Worm (Caenorhabditis elegans): ENCODE results near the gene nas-18.

nas-18 gene

DNA sequence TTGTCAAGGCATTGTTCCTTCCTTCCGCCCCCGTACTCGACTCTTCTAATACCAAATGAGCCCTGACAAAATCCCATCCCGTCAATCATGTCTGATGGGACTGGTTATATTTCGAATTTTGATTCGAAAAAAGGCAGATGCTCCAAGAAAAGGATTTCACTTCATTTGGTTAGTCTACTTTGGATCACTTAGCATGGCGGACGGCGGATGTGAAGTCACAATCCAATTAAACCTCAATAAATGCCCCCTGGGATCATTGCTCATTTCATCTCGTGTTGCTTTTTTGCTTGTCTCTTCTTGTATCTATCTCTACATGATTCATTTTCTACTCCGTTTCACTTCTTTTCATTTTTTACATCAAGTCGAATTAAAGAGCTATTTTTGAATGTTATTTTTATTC lies 16.9 kb upstream of the nas-18 start:
- TF ChIP-seq fos-1 (tag; optimal IDR thresholded peaks at IDR 0.05) (no peak), lin-39 (tag; optimal IDR thresholded peaks at IDR 0.05) (peak; percentile 38)

DNA sequence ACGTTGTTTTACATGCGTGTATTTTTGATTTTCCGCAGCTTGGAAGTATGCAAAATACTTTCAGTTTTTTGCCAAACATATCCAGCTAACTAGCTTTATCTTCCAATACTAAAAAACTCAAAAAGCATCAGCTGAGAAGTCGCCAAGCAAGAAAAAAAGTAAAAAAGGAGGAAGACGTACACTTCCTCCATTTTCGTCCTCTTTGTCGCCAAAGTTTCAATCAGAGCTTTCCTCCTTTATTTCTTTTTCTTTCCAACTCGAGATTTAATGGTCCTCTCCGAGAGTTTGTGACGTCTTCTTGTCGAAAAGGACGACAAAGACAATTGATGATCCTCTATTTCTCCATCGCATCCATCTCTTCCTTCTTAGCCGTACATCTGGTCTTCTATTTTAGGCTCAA lies 15.7 kb upstream of the nas-18 start:
- TF ChIP-seq nhr-11 (tag; optimal IDR thresholded peaks at IDR 0.05) (no peak), aly-2 (tag; optimal IDR thresholded peaks at IDR 0.05) (no peak), elt-3 (tag; optimal IDR thresholded peaks at IDR 0.05) (no peak), ceh-16 (tag; optimal IDR thresholded peaks at IDR 0.05) (no peak), mdl-1 (tag; optimal IDR thresholded peaks at IDR 0.05) (no peak), ceh-9 (tag; optimal IDR thresholded peaks at IDR 0.05) (no peak), fkh-10 (GFP tag; optimal IDR thresholded peaks at IDR 0.05) (peak; percentile 49)

DNA sequence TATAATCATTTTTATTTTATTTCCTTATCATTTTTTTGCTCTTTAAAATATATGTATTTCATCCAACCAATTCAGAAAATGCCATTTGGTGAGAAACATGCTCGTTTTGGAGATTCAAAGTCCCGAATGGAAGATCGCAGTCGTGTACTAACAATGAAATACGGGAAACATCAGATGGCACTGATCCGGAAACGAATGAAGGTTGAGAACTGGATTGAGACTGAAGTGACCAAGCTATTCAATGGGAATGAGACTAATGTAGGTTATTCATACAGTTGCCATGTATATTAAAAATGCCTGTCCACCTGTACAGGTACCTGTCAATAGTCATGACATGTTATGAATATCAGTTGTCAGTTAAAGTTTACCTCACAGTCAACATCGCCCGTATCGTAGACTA lies 13.2 kb upstream of the nas-18 start, which contains the start of gene F55C10.5:
F55C10.5 (plus strand) TSS at position 74 of the 400 bp plus-strand sequence.
- TF ChIP-seq fkh-2 (tag; optimal IDR thresholded peaks at IDR 0.05), result no peak
- no peak for TF ChIP-seq ceh-16 (tag; optimal IDR thresholded peaks at IDR 0.05)
- TF ChIP-seq nfya-1 (tag; optimal IDR thresholded peaks at IDR 0.05; ENCODE audit: insufficient read depth), result no peak
- no peak for TF ChIP-seq nhr-25 (tag; optimal IDR thresholded peaks at IDR 0.05)
- TF ChIP-seq ceh-9 (tag; optimal IDR thresholded peaks at IDR 0.05), result no peak
- no peak for TF ChIP-seq jun-1 (tag; optimal IDR thresholded peaks at IDR 0.05)
- no peak for TF ChIP-seq nhr-76 (tag; optimal IDR thresholded peaks at IDR 0.05)
- TF ChIP-seq elt-1 (tag; optimal IDR thresholded peaks at IDR 0.05), result no peak
- TF ChIP-seq egl-27 (tag; optimal IDR thresholded peaks at IDR 0.05), result no peak
- no peak for TF ChIP-seq nhr-12 (tag; optimal IDR thresholded peaks at IDR 0.05)
- TF ChIP-seq eor-1 (tag; optimal IDR thresholded peaks at IDR 0.05), result no peak
- no peak for TF ChIP-seq sea-2 (GFP tag; optimal IDR thresholded peaks at IDR 0.05)

DNA sequence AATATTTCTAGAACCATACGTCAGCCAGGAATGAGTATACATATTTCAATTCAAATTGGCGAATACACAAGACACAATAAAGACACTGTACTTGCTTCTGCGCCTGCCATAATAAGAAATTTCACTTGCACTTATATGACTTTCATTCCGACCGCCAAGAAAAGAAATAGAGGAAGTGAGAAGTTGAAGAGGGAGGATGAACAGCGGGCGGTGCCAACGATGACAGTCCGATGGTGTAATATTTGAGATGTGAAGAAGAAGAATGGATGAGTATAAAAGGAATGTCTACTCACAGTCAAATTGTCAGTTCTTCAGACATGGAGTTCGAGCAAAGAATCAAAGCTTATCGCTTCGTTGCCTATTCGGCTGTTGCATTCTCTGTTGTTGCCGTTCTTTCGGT lies 11.2 kb upstream of the nas-18 start, which contains the start of gene col-154:
col-154 (plus strand) TSS at position 301 of the 400 bp plus-strand sequence.
- TF ChIP-seq egl-5 (tag; optimal IDR thresholded peaks at IDR 0.05), result no peak
- TF ChIP-seq unc-62 (GFP tag; optimal IDR thresholded peaks at IDR 0.05), result no peak
- peak; percentile 6 for TF ChIP-seq nhr-25 (tag; optimal IDR thresholded peaks at IDR 0.05)
- no peak for TF ChIP-seq snpc-4 (tag; optimal IDR thresholded peaks at IDR 0.05)

DNA sequence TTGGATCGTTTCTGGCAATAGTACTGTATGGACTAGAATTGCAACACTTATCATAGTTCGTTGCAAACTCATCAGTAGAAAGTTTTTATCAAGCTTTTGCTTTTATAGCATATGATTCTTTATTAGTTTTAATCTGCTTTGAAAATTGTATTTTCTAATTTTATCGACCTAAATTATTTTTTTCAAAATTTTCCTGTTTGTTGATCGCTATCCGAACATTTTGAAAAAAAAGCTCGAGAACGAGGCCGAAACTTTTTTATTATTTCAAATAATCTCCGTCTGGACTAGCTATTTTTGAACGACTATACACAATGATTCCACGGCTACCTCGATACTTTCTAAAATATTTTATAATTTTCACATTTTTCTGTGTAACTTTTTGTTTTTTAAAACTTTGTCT lies 9.8 kb upstream of the nas-18 start, which contains the start of gene F55C10.4:
F55C10.4 (plus strand) TSS at position 301 of the 400 bp plus-strand sequence.
- no peak for TF ChIP-seq fkh-2 (tag; optimal IDR thresholded peaks at IDR 0.05)
- TF ChIP-seq ceh-9 (tag; optimal IDR thresholded peaks at IDR 0.05), result no peak
- TF ChIP-seq sea-2 (GFP tag; optimal IDR thresholded peaks at IDR 0.05), result no peak
- TF ChIP-seq mdl-1 (tag; optimal IDR thresholded peaks at IDR 0.05), result no peak
- no peak for TF ChIP-seq ceh-28 (tag; optimal IDR thresholded peaks at IDR 0.05)
- TF ChIP-seq ceh-16 (tag; optimal IDR thresholded peaks at IDR 0.05), result no peak
- TF ChIP-seq nhr-43 (tag; optimal IDR thresholded peaks at IDR 0.05; ENCODE audit: poor library complexity, severe bottlenecking), result no peak
- no peak for TF ChIP-seq skn-1 (tag; optimal IDR thresholded peaks at IDR 0.05)
- TF ChIP-seq egl-5 (tag; optimal IDR thresholded peaks at IDR 0.05), result no peak
- no peak for TF ChIP-seq lin-39 (tag; optimal IDR thresholded peaks at IDR 0.05)
- TF ChIP-seq unc-62 (GFP tag; optimal IDR thresholded peaks at IDR 0.05), result no peak
- TF ChIP-seq ztf-4 (tag; optimal IDR thresholded peaks at IDR 0.05), result no peak

DNA sequence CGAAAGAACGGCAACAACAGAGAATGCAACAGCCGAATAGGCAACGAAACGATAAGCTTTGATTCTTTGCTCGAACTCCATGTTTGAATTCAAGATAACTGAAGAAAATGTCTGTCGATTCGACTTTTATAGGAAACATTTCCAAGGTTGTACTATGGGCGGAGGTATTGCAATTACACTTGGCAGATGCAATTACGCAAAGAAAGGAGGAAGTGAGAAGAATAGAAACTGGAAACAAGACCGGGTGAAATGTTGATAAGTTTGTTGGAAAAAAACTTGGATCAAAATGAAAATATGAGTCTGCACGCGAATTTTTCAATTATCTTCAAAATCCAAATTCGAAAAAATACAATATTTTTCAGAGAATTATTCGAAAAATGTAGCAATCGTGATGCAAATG lies 6.5 kb upstream of the nas-18 start, which contains the start of gene col-155:
col-155 (minus strand) TSS at position 101 of the 400 bp plus-strand sequence.
- TF ChIP-seq elt-1 (tag; optimal IDR thresholded peaks at IDR 0.05) (no peak), nhr-77 (tag; optimal IDR thresholded peaks at IDR 0.05) (no peak), nhr-43 (tag; optimal IDR thresholded peaks at IDR 0.05; ENCODE audit: poor library complexity, severe bottlenecking) (no peak), nhr-237 (tag; optimal IDR thresholded peaks at IDR 0.05) (no peak), egl-27 (tag; optimal IDR thresholded peaks at IDR 0.05) (no peak), daf-12 (tag; optimal IDR thresholded peaks at IDR 0.05) (no peak), eor-1 (tag; optimal IDR thresholded peaks at IDR 0.05) (no peak)

DNA sequence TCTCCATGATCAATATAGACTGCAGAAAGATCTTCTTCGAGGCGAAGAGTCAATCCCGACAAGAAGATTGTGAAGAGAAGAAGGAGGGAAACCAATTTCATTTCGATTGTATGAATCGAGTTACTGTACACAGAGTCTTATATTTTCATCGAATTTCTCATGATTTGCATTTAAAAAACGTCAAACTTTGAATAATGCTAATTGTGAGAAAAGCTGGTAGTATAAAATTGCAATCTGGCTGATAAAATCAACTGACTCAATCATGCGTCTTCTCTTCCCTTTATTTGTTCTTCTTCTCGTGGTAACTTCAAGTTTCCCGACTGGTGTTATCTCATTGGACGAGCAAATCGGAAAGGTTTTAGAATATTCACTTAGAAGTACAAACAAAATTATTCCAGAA lies 5.8 kb upstream of the nas-18 start, which contains the start of the genes K03B8.11 and K03B8.14:
K03B8.11 (minus strand) TSS at position 101 of the 400 bp plus-strand sequence.
K03B8.14 (plus strand) TSS at position 110 of the 400 bp plus-strand sequence.
- TF ChIP-seq eor-1 (tag; optimal IDR thresholded peaks at IDR 0.05) (no peak), daf-12 (tag; optimal IDR thresholded peaks at IDR 0.05) (no peak), nhr-43 (tag; optimal IDR thresholded peaks at IDR 0.05; ENCODE audit: poor library complexity, severe bottlenecking) (no peak), nfya-1 (tag; optimal IDR thresholded peaks at IDR 0.05; ENCODE audit: insufficient read depth) (no peak), nhr-11 (tag; optimal IDR thresholded peaks at IDR 0.05) (no peak), sea-2 (GFP tag; optimal IDR thresholded peaks at IDR 0.05) (no peak), unc-62 (GFP tag; optimal IDR thresholded peaks at IDR 0.05) (no peak), egl-5 (tag; optimal IDR thresholded peaks at IDR 0.05) (no peak), aly-2 (tag; optimal IDR thresholded peaks at IDR 0.05) (no peak)

Measured in whole organism, L3 larva.